Worm (Caenorhabditis elegans) whole organism, late embryonic: ENCODE measurements around the gene R107.2.

ENCODE experiments used
- ahr-1 ChIP-seq: sonication (generic microtip); optimal IDR thresholded peaks from 2 replicates; lab custom pipeline; 2016; ENCODE audit warnings: missing genetic modification characterization, missing compliant biosample characterization
- ama-1 ChIP-seq: fragments of 150-350 bp; optimal IDR thresholded peaks from 2 replicates; lab custom pipeline; 2014
- ceh-9 ChIP-seq: sonication (generic microtip); optimal IDR thresholded peaks from 2 replicates; lab custom pipeline; 2016; ENCODE audit warnings: mild to moderate bottlenecking, missing genetic modification characterization, inconsistent platforms, missing compliant biosample characterization
- che-1 ChIP-seq: sonication (generic microtip); optimal IDR thresholded peaks from 2 replicates; lab custom pipeline; 2016; ENCODE audit warnings: mild to moderate bottlenecking, missing genetic modification characterization, missing compliant biosample characterization
- nfya-1 ChIP-seq: sonication (generic microtip); optimal IDR thresholded peaks from 2 replicates; lab custom pipeline; 2017; ENCODE audit warnings: missing genetic modification characterization, mild to moderate bottlenecking, missing compliant biosample characterization, antibody characterized with exemption, moderate library complexity
- nhr-11 ChIP-seq: fragments of 150-350 bp; optimal IDR thresholded peaks from 2 replicates; lab custom pipeline; 2014; ENCODE audit warnings: missing biosample characterization, missing genetic modification characterization
- pha-4 ChIP-seq: fragments of 150-350 bp; optimal IDR thresholded peaks from 2 replicates; lab custom pipeline; 2018; ENCODE audit warnings: missing biosample characterization, missing genetic modification reagents, missing genetic modification characterization
- pqm-1 ChIP-seq: sonication (generic microtip); optimal IDR thresholded peaks from 2 replicates; lab custom pipeline; 2016; ENCODE audit warnings: missing genetic modification characterization, missing compliant biosample characterization
- pros-1 ChIP-seq: fragments of 150-350 bp; optimal IDR thresholded peaks from 2 replicates; lab custom pipeline; 2014; ENCODE audit warnings: missing biosample characterization, missing genetic modification reagents, missing genetic modification characterization
- ref-2 ChIP-seq: sonication (generic microtip); optimal IDR thresholded peaks from 2 replicates; lab custom pipeline; 2016; ENCODE audit warnings: missing genetic modification characterization, missing compliant biosample characterization

ce11 chrIII:9060267-9060666, 14.5 kb upstream of the R107.2 start:
- TF ChIP-seq pros-1 (tag; lab: Kevin White, UChicago) (no peak), ama-1 (no peak), nhr-11 (tag; lab: Kevin White, UChicago) (no peak), ceh-9 (tag; lab: Kevin White, UChicago) (no peak), nfya-1 (tag; lab: Kevin White, UChicago) (no peak), ahr-1 (tag; lab: Kevin White, UChicago) (no peak), pha-4 (tag; lab: Kevin White, UChicago) (no peak), che-1 (tag; lab: Kevin White, UChicago) (no peak), pqm-1 (tag; lab: Kevin White, UChicago) (no peak), ref-2 (tag; lab: Kevin White, UChicago) (no peak)
